Worm (Caenorhabditis elegans): ENCODE data around the gene Y45G5AM.7.

DNA sequence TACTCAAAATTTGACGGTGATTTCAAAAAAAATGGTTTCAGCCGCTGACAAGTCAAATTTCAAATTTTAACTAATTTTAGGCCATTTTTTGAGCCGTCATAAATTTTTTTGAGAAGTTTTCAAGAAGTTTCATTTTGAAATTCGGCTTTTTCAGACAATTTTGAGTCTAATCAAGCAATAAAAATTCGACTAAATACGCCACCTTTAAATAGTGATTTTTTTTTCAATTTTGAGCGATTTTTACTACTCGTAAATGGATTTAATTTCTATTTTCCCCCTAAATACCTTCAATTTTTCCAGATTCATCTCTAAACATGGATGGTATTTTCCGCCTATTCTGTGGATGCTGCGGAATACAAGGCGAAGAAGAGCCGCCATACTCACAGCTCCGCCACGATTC is 25.8 kb downstream of the Y45G5AM.7 start, which contains the start of gene Y45G5AL.1:
- TF ChIP-seq snpc-4 (tag; optimal IDR thresholded peaks at IDR 0.05) (no peak), nhr-23 (tag; optimal IDR thresholded peaks at IDR 0.05) (no peak), unc-62 (GFP tag; optimal IDR thresholded peaks at IDR 0.05) (no peak), nhr-237 (tag; optimal IDR thresholded peaks at IDR 0.05) (no peak)

Measured in whole organism, L2 larva.